Worm (Caenorhabditis elegans) whole organism, L1 larva: ENCODE measurements around the gene dmd-6.
A peak's percentile ranks its signal among the peaks of the same experiment; 100 is the strongest.

Experiments used
- C16A3.4 ChIP-seq: fragments of 150-350 bp; optimal IDR thresholded peaks from 2 replicates; lab custom pipeline; 2014; ENCODE audit warnings: missing biosample characterization, missing genetic modification characterization
- C34B4.2 ChIP-seq: sonication (generic microtip); optimal IDR thresholded peaks from 2 replicates; lab custom pipeline; 2017; ENCODE audit warnings: mild to moderate bottlenecking, missing genetic modification characterization, missing compliant biosample characterization
- aly-2 ChIP-seq: fragments of 150-350 bp; optimal IDR thresholded peaks from 2 replicates; lab custom pipeline; 2014; ENCODE audit warnings: missing biosample characterization, missing genetic modification characterization
- blmp-1 ChIP-seq: fragments of 150-350 bp; optimal IDR thresholded peaks from 2 replicates; lab custom pipeline; 2014; ENCODE audit warnings: missing biosample characterization, missing genetic modification characterization
- ceh-8 ChIP-seq: fragments of 200-800 bp; sonication (Bioruptor generic); optimal IDR thresholded peaks from 2 replicates; lab custom pipeline; 2018; ENCODE audit warnings: mild to moderate bottlenecking, missing genetic modification characterization, moderate library complexity, missing compliant biosample characterization
- ceh-90 ChIP-seq: sonication (generic microtip); optimal IDR thresholded peaks from 2 replicates; lab custom pipeline; 2016; ENCODE audit warnings: missing genetic modification characterization, missing compliant biosample characterization
- ces-1 ChIP-seq: fragments of 150-350 bp; optimal IDR thresholded peaks from 2 replicates; lab custom pipeline; 2014; ENCODE audit warnings: missing biosample characterization, missing genetic modification reagents, missing genetic modification characterization
- dpl-1 ChIP-seq, 3 experiments: fragments of 150-350 bp in 2 of 3; sonication (generic microtip) in 1 of 3; optimal IDR thresholded peaks; 2 replicates each; lab custom pipeline; 2014 to 2017; ENCODE audit warnings: missing biosample characterization in 3 of 3, missing genetic modification characterization in 3 of 3, missing genetic modification reagents in 3 of 3
- dsc-1 ChIP-seq: sonication (generic microtip); optimal IDR thresholded peaks from 2 replicates; lab custom pipeline; 2016; ENCODE audit warnings: mild to moderate bottlenecking, missing genetic modification characterization, missing compliant biosample characterization
- efl-1 ChIP-seq, 4 experiments: fragments of 150-350 bp; optimal IDR thresholded peaks in 3 of 4; peaks in 1 of 4; 1 replicate in 1 of 4; 2 replicates in 3 of 4; lab custom pipeline; 2014; ENCODE audit warnings: missing biosample characterization in 2 of 4, missing genetic modification characterization in 2 of 4, missing genetic modification reagents in 2 of 4
- efl-3 ChIP-seq: fragments of 200-800 bp; sonication (Bioruptor generic); optimal IDR thresholded peaks from 2 replicates; lab custom pipeline; 2018; ENCODE audit warnings: mild to moderate bottlenecking, missing genetic modification characterization, missing compliant biosample characterization
- egl-27 ChIP-seq, 2 experiments: fragments of 150-350 bp in 1 of 2; sonication (generic microtip); optimal IDR thresholded peaks; 3 replicates each; lab custom pipeline; 2017 to 2018; ENCODE audit warnings: missing biosample characterization in 2 of 2, missing genetic modification characterization in 2 of 2, missing genetic modification reagents in 2 of 2
- elt-3 ChIP-seq, 6 experiments: fragments of 150-350 bp in 1 of 6; sonication (generic microtip); optimal IDR thresholded peaks; 2 replicates each; lab custom pipeline; 2017 to 2018; ENCODE audit warnings: missing biosample characterization in 6 of 6, missing genetic modification characterization in 6 of 6, inconsistent platforms in 1 of 6
- fkh-8 ChIP-seq: sonication (generic microtip); optimal IDR thresholded peaks from 2 replicates; lab custom pipeline; 2016; ENCODE audit warnings: mild to moderate bottlenecking, missing genetic modification characterization, missing compliant biosample characterization
- grh-1 ChIP-seq: fragments of 200-800 bp; sonication (Bioruptor generic); IDR thresholded peaks from 2 replicates; pipeline ENCODE4 v1.3.6; 2022; ENCODE audit warnings: missing genetic modification reagents, missing genetic modification characterization, missing compliant biosample characterization
- irx-1 ChIP-seq: sonication (generic microtip); optimal IDR thresholded peaks from 2 replicates; lab custom pipeline; 2016; ENCODE audit warnings: missing genetic modification characterization, missing compliant biosample characterization
- jun-1 ChIP-seq: fragments of 150-350 bp; optimal IDR thresholded peaks from 2 replicates; lab custom pipeline; 2014; ENCODE audit warnings: missing biosample characterization, missing genetic modification reagents, missing genetic modification characterization
- lin-14 ChIP-seq: fragments of 200-800 bp; sonication (Bioruptor generic); optimal IDR thresholded peaks from 2 replicates; lab custom pipeline; 2018; ENCODE audit warnings: mild to moderate bottlenecking, missing genetic modification characterization, moderate library complexity, missing compliant biosample characterization
- lin-35 ChIP-seq, 2 experiments: fragments of 150-350 bp; optimal IDR thresholded peaks; 2 replicates each; lab custom pipeline; 2014; ENCODE audit warnings: missing biosample characterization in 2 of 2, missing genetic modification characterization in 2 of 2, missing genetic modification reagents in 2 of 2
- mdl-1 ChIP-seq, 2 experiments: fragments of 150-350 bp; optimal IDR thresholded peaks; 2 replicates each; lab custom pipeline; 2014 to 2017; ENCODE audit warnings: missing biosample characterization in 2 of 2, missing genetic modification characterization in 2 of 2, inconsistent platforms in 1 of 2
- nhr-19 ChIP-seq: fragments of 200-800 bp; sonication (Bioruptor generic); conservative IDR thresholded peaks from 2 replicates; pipeline ENCODE4 v1.3.6; 2022; ENCODE audit warnings: missing genetic modification characterization, missing compliant biosample characterization
- nhr-20 ChIP-seq: sonication (generic microtip); optimal IDR thresholded peaks from 2 replicates; lab custom pipeline; 2016; ENCODE audit warnings: mild to moderate bottlenecking, missing genetic modification characterization, missing compliant biosample characterization
- nhr-28 ChIP-seq: fragments of 150-350 bp; optimal IDR thresholded peaks from 2 replicates; lab custom pipeline; 2014; ENCODE audit warnings: missing biosample characterization, missing genetic modification characterization
- nhr-47 ChIP-seq: sonication (generic microtip); optimal IDR thresholded peaks from 2 replicates; lab custom pipeline; 2016; ENCODE audit warnings: mild to moderate bottlenecking, missing genetic modification characterization, moderate library complexity, missing compliant biosample characterization
- nhr-71 ChIP-seq: sonication (generic microtip); optimal IDR thresholded peaks from 2 replicates; lab custom pipeline; 2016; ENCODE audit warnings: mild to moderate bottlenecking, missing genetic modification characterization, moderate library complexity, missing compliant biosample characterization
- nhr-76 ChIP-seq: sonication (generic microtip); optimal IDR thresholded peaks from 2 replicates; lab custom pipeline; 2017; ENCODE audit warnings: missing biosample characterization, missing genetic modification characterization
- nhr-77 ChIP-seq: fragments of 150-350 bp; optimal IDR thresholded peaks from 2 replicates; lab custom pipeline; 2014; ENCODE audit warnings: missing biosample characterization, missing genetic modification characterization
- nhr-84 ChIP-seq: sonication (generic microtip); optimal IDR thresholded peaks from 2 replicates; lab custom pipeline; 2017; ENCODE audit warnings: missing biosample characterization, missing genetic modification characterization
- nhr-85 ChIP-seq: sonication (generic microtip); peaks from one replicate; lab custom pipeline; 2016; ENCODE audit warnings: missing genetic modification characterization, inconsistent platforms, missing compliant biosample characterization
- nhr-90 ChIP-seq: sonication (generic microtip); optimal IDR thresholded peaks from 2 replicates; lab custom pipeline; 2016; ENCODE audit warnings: mild to moderate bottlenecking, missing genetic modification characterization, missing compliant biosample characterization; ENCODE audit not compliant: poor library complexity
- skn-1 ChIP-seq: fragments of 150-350 bp; optimal IDR thresholded peaks from 2 replicates; lab custom pipeline; 2014; ENCODE audit warnings: missing biosample characterization, missing genetic modification characterization
- snu-23 ChIP-seq: sonication (generic microtip); optimal IDR thresholded peaks from 2 replicates; lab custom pipeline; 2016; ENCODE audit warnings: missing genetic modification characterization, missing compliant biosample characterization
- sox-4 ChIP-seq: sonication (generic microtip); optimal IDR thresholded peaks from 2 replicates; lab custom pipeline; 2016; ENCODE audit warnings: missing genetic modification characterization, missing compliant biosample characterization
- tbx-2 ChIP-seq: sonication (generic microtip); optimal IDR thresholded peaks from 2 replicates; lab custom pipeline; 2016; ENCODE audit warnings: missing genetic modification characterization, missing compliant biosample characterization
- unc-130 ChIP-seq: fragments of 150-350 bp; optimal IDR thresholded peaks from 2 replicates; lab custom pipeline; 2017; ENCODE audit warnings: missing biosample characterization, missing genetic modification characterization, inconsistent platforms
- unc-30 ChIP-seq: sonication (generic microtip); optimal IDR thresholded peaks from 2 replicates; lab custom pipeline; 2017; ENCODE audit warnings: missing biosample characterization, missing genetic modification characterization
- vab-15 ChIP-seq: sonication (generic microtip); optimal IDR thresholded peaks from 2 replicates; lab custom pipeline; 2017; ENCODE audit warnings: missing genotype, mild to moderate bottlenecking, missing genetic modification characterization, missing compliant biosample characterization
- xbp-1 ChIP-seq: sonication (generic microtip); optimal IDR thresholded peaks from 2 replicates; lab custom pipeline; 2016; ENCODE audit warnings: missing genetic modification characterization, missing compliant biosample characterization
- zag-1 ChIP-seq: fragments of 150-350 bp; optimal IDR thresholded peaks from 2 replicates; lab custom pipeline; 2014; ENCODE audit warnings: missing biosample characterization, missing genetic modification characterization
- ztf-4 ChIP-seq: fragments of 150-350 bp; optimal IDR thresholded peaks from 2 replicates; lab custom pipeline; 2014; ENCODE audit warnings: missing biosample characterization, missing genetic modification characterization

dmd-6 gene

DNA sequence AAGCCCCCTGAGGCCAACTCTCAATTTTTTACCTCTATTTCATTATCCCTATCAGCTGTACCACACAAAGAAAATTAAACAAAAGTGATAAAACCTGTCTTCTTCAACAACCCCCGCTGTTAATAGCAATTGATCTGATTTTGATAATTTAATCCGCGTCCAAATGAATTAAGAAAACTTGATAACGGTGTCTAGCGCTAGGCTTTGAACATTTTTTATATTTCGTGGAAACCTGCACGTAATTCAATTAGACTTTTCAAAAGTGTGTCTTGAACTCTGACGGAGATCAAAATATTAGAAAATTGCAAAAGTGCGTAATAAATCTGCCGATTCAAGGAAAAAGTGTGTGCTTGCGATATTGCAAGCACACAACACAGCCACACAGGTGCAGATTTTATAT is 3.0 kb upstream of the dmd-6 start (continued):
- TF ChIP-seq nhr-28: no peak
- no peak for TF ChIP-seq C16A3.4
- TF ChIP-seq sox-4 (tag; lab: Kevin White, UChicago): no peak
- no peak for TF ChIP-seq nhr-76 (tag; lab: Kevin White, UChicago)
- no peak for TF ChIP-seq zag-1 (tag; lab: Kevin White, UChicago)
- TF ChIP-seq nhr-84 (tag; lab: Kevin White, UChicago): no peak
- TF ChIP-seq efl-1 (optimal IDR thresholded peaks at IDR 0.05; lab: Kevin White, UChicago): no peak
- TF ChIP-seq efl-1 (GFP tag; optimal IDR thresholded peaks at IDR 0.05 in 1 of 2; lab: Kevin White, UChicago): no peak
- TF ChIP-seq efl-3 (GFP tag; lab: Kevin White, UChicago): no peak
- TF ChIP-seq unc-30 (tag; lab: Kevin White, UChicago): no peak
- no peak for TF ChIP-seq snu-23
- TF ChIP-seq, all 84 proteins: peak for 8

DNA sequence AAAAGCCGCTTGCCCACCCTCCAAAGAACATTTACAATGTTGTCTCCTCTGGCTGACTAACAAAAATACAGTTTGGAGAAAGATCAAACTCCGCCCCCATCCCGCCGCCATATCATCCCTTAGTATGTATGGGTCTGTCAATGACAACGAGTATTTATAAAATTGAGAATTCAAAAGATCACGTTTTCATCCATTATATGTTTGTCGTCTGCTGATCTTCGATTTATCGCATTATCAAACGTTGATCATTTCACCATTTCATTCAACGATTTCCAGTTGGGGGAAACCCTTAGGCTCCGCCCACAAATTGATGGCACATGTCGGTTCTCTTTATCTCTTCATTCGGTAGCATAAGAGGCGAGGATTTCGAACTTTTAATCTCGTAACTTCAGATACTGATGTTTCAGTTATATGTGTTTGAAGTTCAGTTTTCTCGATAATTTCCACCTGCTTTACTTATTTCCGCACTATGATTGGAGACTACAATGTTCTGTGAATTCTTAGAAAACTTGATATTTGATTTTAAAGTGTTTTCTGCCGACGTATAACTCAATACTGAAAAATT is 2.1 kb upstream of the dmd-6 start:
- peak; percentile 67 for TF ChIP-seq nhr-90 (tag; lab: Kevin White, UChicago)
- TF ChIP-seq vab-15 (tag; lab: Kevin White, UChicago): peak; percentile 5
- peak; percentile 44 for TF ChIP-seq jun-1 (tag; lab: Kevin White, UChicago)
- TF ChIP-seq ceh-90 (tag; lab: Kevin White, UChicago): no peak
- peak; percentile 5 for TF ChIP-seq ztf-4
- TF ChIP-seq ces-1 (GFP tag; lab: Kevin White, UChicago): no peak
- TF ChIP-seq efl-1 (optimal IDR thresholded peaks at IDR 0.05; lab: Kevin White, UChicago): no peak
- TF ChIP-seq efl-1 (GFP tag; optimal IDR thresholded peaks at IDR 0.05 in 1 of 2; lab: Kevin White, UChicago): peak in 1 of 2 experiments; percentile 66
- no peak for TF ChIP-seq unc-30 (tag; lab: Kevin White, UChicago)
- TF ChIP-seq dsc-1: peak; percentile 21
- TF ChIP-seq mdl-1 (tag; optimal IDR thresholded peaks at IDR 0.05; lab: Kevin White, UChicago): peak in 1 of 2 experiments; percentile 63
- peak; percentile 10 for TF ChIP-seq xbp-1 (tag; lab: Kevin White, UChicago)
- peak; percentile 87 for TF ChIP-seq nhr-20 (tag; lab: Kevin White, UChicago)
- peak; percentile 64 for TF ChIP-seq nhr-47 (tag; lab: Kevin White, UChicago)
- peak; percentile 63 to 93 (median 80) for TF ChIP-seq elt-3 (tag; optimal IDR thresholded peaks at IDR 0.05; lab: Kevin White, UChicago)
- peak; percentile 77 for TF ChIP-seq nhr-19 (GFP tag; lab: Robert Waterston, UW)
- peak in 1 of 3 experiments; percentile 4 for TF ChIP-seq dpl-1 (GFP tag; optimal IDR thresholded peaks at IDR 0.05; lab: Kevin White, UChicago)
- TF ChIP-seq fkh-8 (tag; lab: Kevin White, UChicago): peak; percentile 40
- TF ChIP-seq lin-14 (GFP tag; lab: Kevin White, UChicago): peak; percentile 63
- TF ChIP-seq snu-23: peak; percentile 57
- TF ChIP-seq blmp-1 (tag; lab: Kevin White, UChicago): peak; percentile 71
- TF ChIP-seq aly-2 (tag; lab: Kevin White, UChicago): no peak
- peak; percentile 52 for TF ChIP-seq tbx-2
- peak; percentile 33 for TF ChIP-seq unc-130
- peak; percentile 80 for TF ChIP-seq nhr-71
- peak; percentile 94 for TF ChIP-seq nhr-85 (tag; lab: Kevin White, UChicago)
- peak in 1 of 2 experiments; percentile 31 for TF ChIP-seq lin-35 (GFP tag; optimal IDR thresholded peaks at IDR 0.05; lab: Kevin White, UChicago)
- TF ChIP-seq irx-1 (tag; lab: Kevin White, UChicago): peak; percentile 22
- TF ChIP-seq egl-27 (tag; optimal IDR thresholded peaks at IDR 0.05; lab: Kevin White, UChicago): no peak
- TF ChIP-seq grh-1 (GFP tag; lab: Robert Waterston, UW): peak; percentile 45
- no peak for TF ChIP-seq nhr-77 (tag; lab: Kevin White, UChicago)
- no peak for TF ChIP-seq nhr-28

DNA sequence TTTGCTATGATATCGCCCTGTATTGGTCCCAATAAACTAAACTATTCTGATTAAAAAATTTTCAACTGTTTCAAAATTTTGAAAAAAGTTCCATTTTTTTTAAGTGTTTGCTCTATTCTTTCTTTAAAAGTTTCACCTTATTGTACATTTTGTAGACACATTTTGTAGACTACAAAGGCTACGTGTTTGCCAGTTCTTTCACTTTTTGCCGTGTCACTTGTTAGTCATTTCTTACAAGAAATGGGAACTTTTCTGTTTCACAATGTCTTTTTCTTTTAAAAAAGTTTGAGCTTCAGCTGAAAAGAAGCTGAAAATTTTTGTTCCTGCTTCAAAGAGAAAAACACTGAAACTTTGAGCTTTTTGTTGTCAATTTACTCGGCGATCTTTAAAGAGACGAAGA is 656 bp downstream of the dmd-6 start:
- TF ChIP-seq ceh-90 (tag; lab: Kevin White, UChicago) (no peak), blmp-1 (tag; lab: Kevin White, UChicago) (peak; percentile 14), nhr-47 (tag; lab: Kevin White, UChicago) (no peak), efl-1 (optimal IDR thresholded peaks at IDR 0.05; lab: Kevin White, UChicago) (no peak), efl-1 (GFP tag; optimal IDR thresholded peaks at IDR 0.05 in 1 of 2; lab: Kevin White, UChicago) (peak in 1 of 2 experiments; percentile 51), ceh-8 (GFP tag; lab: Kevin White, UChicago) (no peak), C34B4.2 (no peak), ces-1 (GFP tag; lab: Kevin White, UChicago) (no peak), skn-1 (tag; lab: Kevin White, UChicago) (no peak)
